Worm (Caenorhabditis elegans): ENCODE results near the gene Y17G7B.20.
A peak's percentile ranks its signal among the peaks of the same experiment; 100 is the strongest.

Gene Y17G7B.20

DNA sequence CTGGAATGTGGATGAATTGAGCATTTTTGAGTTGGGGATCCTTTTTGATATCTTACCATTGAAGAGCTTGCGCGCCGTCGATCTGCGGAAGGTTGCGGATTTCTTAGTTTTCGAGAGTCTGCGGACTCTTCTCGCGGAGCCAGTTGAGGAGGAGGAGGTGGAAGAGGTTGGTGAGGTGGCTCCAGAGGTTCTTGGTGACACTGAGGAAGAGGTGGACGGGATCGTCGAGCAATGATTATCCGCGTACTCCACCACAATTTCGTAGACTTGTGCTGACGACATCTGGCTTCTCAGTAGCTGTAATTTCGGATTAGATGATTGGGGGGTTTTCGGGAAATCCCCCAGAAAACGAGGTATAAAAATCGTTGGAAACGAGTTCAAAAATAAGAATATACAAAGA is 2.3 kb downstream of the Y17G7B.20 start, which contains the start of gene Y17G7B.21 (continued):
- peak; percentile 72 for TF ChIP-seq hlh-17 (GFP tag; optimal IDR thresholded peaks at IDR 0.05; ENCODE audit: borderline replicate concordance)
- no peak for TF ChIP-seq aha-1 (tag; optimal IDR thresholded peaks at IDR 0.05)

DNA sequence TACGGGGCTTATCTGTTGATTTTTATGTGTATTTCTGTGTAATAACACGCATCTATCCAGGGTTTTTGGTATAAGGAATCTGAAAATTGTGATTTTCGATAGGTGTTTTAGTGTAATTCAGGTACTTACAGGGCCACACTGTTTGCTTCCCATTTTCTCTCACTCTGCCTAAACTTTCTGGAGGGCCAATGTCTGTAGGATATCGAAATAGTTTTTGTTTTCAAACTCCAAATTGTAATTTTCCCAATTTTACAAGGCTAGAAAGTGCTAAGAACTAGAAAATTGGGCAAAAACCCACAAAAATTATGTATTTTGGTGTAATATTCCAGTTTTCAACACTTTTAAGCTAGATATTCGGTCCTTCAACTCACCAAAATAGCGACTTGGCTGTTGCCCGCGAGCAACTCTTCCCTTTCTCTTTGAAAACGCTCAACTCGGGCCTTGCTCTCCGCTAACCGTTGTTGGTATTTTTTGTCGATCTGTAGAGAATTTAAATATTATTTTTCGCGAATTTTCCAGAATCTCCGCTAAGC is 2.9 kb downstream of the Y17G7B.20 start:
- TF ChIP-seq ama-1 (optimal IDR thresholded peaks at IDR 0.05) (peak; percentile 53), ceh-82 (tag; optimal IDR thresholded peaks at IDR 0.05) (peak in 1 of 3 experiments; percentile 7), ceh-63 (GFP tag; optimal IDR thresholded peaks at IDR 0.05) (no peak)

DNA sequence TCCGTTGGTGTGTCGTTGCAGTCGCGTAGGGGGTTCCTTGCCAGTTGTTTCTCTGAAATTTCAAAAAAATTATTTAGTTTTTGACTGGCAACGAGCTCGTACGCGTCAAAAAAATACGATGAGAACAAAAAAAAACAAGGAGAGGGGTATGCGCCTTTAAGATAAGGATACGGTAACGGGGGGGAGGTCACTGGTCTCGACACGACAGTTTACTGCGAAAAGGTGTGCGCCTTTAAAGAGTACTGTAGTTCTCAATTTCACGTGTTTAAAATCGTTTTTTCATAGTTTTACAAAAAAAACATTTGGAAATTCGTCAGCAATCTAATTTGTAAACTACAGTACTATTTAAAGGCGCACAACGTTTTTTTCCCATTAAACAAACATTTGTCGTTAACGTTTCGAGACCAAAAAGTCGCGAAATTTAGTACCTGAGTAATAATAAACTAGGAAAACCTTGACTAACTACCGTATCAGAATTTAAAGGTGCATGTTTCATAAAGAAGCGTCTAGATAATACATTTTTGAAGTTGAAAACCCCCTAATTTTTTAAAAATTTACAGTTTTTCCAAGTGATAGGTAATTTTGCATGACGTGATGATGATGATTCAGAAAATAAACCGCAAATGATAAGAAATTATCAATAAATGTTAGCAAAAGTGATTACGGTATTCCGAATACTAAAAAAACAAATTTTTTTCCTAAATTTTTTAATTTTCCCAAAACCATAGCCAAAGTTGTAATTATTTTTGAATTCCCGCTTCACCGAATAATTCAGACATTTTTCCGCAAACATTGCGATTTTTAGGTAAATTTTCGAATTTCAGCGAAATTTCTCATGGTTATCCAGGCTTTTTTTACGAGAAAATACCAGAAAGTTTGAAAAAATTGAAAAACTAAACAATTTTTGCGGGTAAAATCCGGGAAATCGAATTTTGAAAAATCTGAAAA is 5.3 kb downstream of the Y17G7B.20 start:
- TF ChIP-seq nhr-28 (tag; optimal IDR thresholded peaks at IDR 0.05) (no peak), elt-3 (tag; optimal IDR thresholded peaks at IDR 0.05) (no peak), tbx-2 (tag; optimal IDR thresholded peaks at IDR 0.05) (no peak), aha-1 (tag; optimal IDR thresholded peaks at IDR 0.05) (no peak), unc-86 (tag; optimal IDR thresholded peaks at IDR 0.05) (no peak), mab-9 (GFP tag; IDR thresholded peaks at IDR 0.05) (peak; percentile 28; the same call in 1 of the 2 replicates), nhr-47 (tag; optimal IDR thresholded peaks at IDR 0.05) (peak; percentile 41), nhr-12 (tag; optimal IDR thresholded peaks at IDR 0.05) (peak; percentile 24), C34B4.2 (tag; optimal IDR thresholded peaks at IDR 0.05) (peak; percentile 24), C04F5.9 (tag; optimal IDR thresholded peaks at IDR 0.05) (no peak), nhr-84 (tag; optimal IDR thresholded peaks at IDR 0.05) (no peak), mdl-1 (tag; optimal IDR thresholded peaks at IDR 0.05) (no peak), unc-130 (tag; optimal IDR thresholded peaks at IDR 0.05) (no peak), pag-3 (tag; optimal IDR thresholded peaks at IDR 0.05; ENCODE audit: borderline replicate concordance, insufficient read depth) (no peak), alr-1 (tag; optimal IDR thresholded peaks at IDR 0.05; ENCODE audit: borderline replicate concordance) (no peak), nhr-19 (GFP tag; conservative IDR thresholded peaks at IDR 0.05) (0 out of 2 replicates have a peak, but pooled peaks have one; percentile 53), ztf-4 (tag; optimal IDR thresholded peaks at IDR 0.05) (peak; percentile 67), ces-1 (GFP tag; optimal IDR thresholded peaks at IDR 0.05) (no peak), tlp-1 (tag; optimal IDR thresholded peaks at IDR 0.05) (no peak), pqm-1 (tag; optimal IDR thresholded peaks at IDR 0.05) (no peak), mef-2 (tag; optimal IDR thresholded peaks at IDR 0.05) (no peak), zip-4 (GFP tag; optimal IDR thresholded peaks at IDR 0.05) (peak; percentile 3), ceh-82 (tag; optimal IDR thresholded peaks at IDR 0.05) (no peak), efl-3 (GFP tag; optimal IDR thresholded peaks at IDR 0.05) (no peak), unc-98 (GFP tag; IDR thresholded peaks at IDR 0.05) (no peak), lin-14 (GFP tag; optimal IDR thresholded peaks at IDR 0.05) (no peak), hlh-17 (GFP tag; optimal IDR thresholded peaks at IDR 0.05; ENCODE audit: borderline replicate concordance) (peak; percentile 80), pax-3 (tag; optimal IDR thresholded peaks at IDR 0.05) (peak; percentile 36), grh-1 (GFP tag; IDR thresholded peaks at IDR 0.05) (no peak; the same call in 1 of the 2 replicates), sup-37 (GFP tag; optimal IDR thresholded peaks at IDR 0.05) (no peak), lin-39 (tag; optimal IDR thresholded peaks at IDR 0.05) (peak; percentile 24), ceh-90 (tag; optimal IDR thresholded peaks at IDR 0.05) (no peak), unc-62 (GFP tag; optimal IDR thresholded peaks at IDR 0.05) (no peak), hpl-2 (GFP tag; optimal IDR thresholded peaks at IDR 0.05) (peak; percentile 38), ceh-88 (GFP tag; IDR thresholded peaks at IDR 0.05) (no peak; the same call in 1 of the 2 replicates), fkh-10 (GFP tag; optimal IDR thresholded peaks at IDR 0.05) (no peak), snpc-4 (tag; optimal IDR thresholded peaks at IDR 0.05) (no peak), Y116A8C.19 (tag; optimal IDR thresholded peaks at IDR 0.05; ENCODE audit: borderline replicate concordance) (no peak), F16B12.6 (tag; optimal IDR thresholded peaks at IDR 0.05) (no peak), fos-1 (tag; optimal IDR thresholded peaks at IDR 0.05) (no peak), unc-30 (tag; optimal IDR thresholded peaks at IDR 0.05) (no peak), xbp-1 (tag; optimal IDR thresholded peaks at IDR 0.05) (peak; percentile 4), dsc-1 (tag; optimal IDR thresholded peaks at IDR 0.05) (peak; percentile 18)

Data from whole organism, L1 larva.